Fruit fly (Drosophila melanogaster) whole organism, embryonic: ENCODE measurements around the gene CG45081.

ENCODE experiments used
- CG11093 ChIP-seq: fragments of 200-800 bp; sonication (Bioruptor generic); IDR thresholded peaks from 3 replicates; pipeline ENCODE4 v1.3.6; 2022; ENCODE audit warnings: missing biosample characterization, missing genetic modification characterization
- CG12071 ChIP-seq: fragments of 200-800 bp; sonication (Bioruptor generic); optimal IDR thresholded peaks from 3 replicates; lab custom pipeline; 2018; ENCODE audit warnings: missing biosample characterization, mild to moderate bottlenecking, missing genetic modification characterization
- CG16815 ChIP-seq: fragments of 200-800 bp; sonication (Bioruptor generic); optimal IDR thresholded peaks from 3 replicates; lab custom pipeline; 2017; ENCODE audit warnings: missing biosample characterization, mild to moderate bottlenecking, missing genetic modification characterization
- CG2120 ChIP-seq: fragments of 200-800 bp; sonication (Bioruptor generic); optimal IDR thresholded peaks from 3 replicates; lab custom pipeline; 2016; ENCODE audit warnings: missing biosample characterization, missing genetic modification characterization
- CG4707 ChIP-seq: fragments of 200-800 bp; sonication (Bioruptor generic); optimal IDR thresholded peaks from 2 replicates; lab custom pipeline; 2018; ENCODE audit warnings: missing biosample characterization, mild to moderate bottlenecking, missing genetic modification characterization, moderate library complexity
- Gug ChIP-seq: fragments of 200-800 bp; sonication (Bioruptor generic); IDR thresholded peaks from 4 replicates; pipeline ENCODE4 v1.3.6; 2022; ENCODE audit warnings: missing biosample characterization, missing genetic modification characterization
- H15 ChIP-seq: fragments of 200-800 bp; sonication (Bioruptor generic); IDR thresholded peaks from 3 replicates; pipeline ENCODE4 v1.3.6; 2022; ENCODE audit warnings: missing biosample characterization, missing genetic modification characterization
- Opbp ChIP-seq: fragments of 200-800 bp; sonication (Bioruptor generic); IDR thresholded peaks from 3 replicates; pipeline ENCODE4 v1.3.6; 2022; ENCODE audit warnings: missing biosample characterization, missing genetic modification characterization; ENCODE audit not compliant: partially characterized antibody
- Sry-δ ChIP-seq: fragments of 200-800 bp; sonication (Bioruptor generic); optimal IDR thresholded peaks from 2 replicates; lab custom pipeline; 2016; ENCODE audit warnings: missing biosample characterization, missing genetic modification characterization
- YL-1 ChIP-seq: fragments of 200-800 bp; sonication (Bioruptor generic); optimal IDR thresholded peaks from 3 replicates; lab custom pipeline; 2017; ENCODE audit warnings: missing biosample characterization, mild to moderate bottlenecking, missing genetic modification characterization
- ac ChIP-seq: fragments of 200-800 bp; sonication (Bioruptor generic); optimal IDR thresholded peaks from 3 replicates; lab custom pipeline; 2017; ENCODE audit warnings: missing biosample characterization, mild to moderate bottlenecking, missing genetic modification characterization
- dmrt99B ChIP-seq: fragments of 200-800 bp; sonication (Bioruptor generic); optimal IDR thresholded peaks from 2 replicates; lab custom pipeline; 2018; ENCODE audit warnings: missing biosample characterization, mild to moderate bottlenecking, missing genetic modification characterization, moderate library complexity
- usp ChIP-seq: fragments of >200 bp; optimal IDR thresholded peaks from 2 replicates; lab custom pipeline; 2017; ENCODE audit warnings: missing biosample characterization, missing genetic modification characterization

dm6 chr3L:19294613-19295299, 28.9 kb downstream of the CG45081 start:
- no peak for TF ChIP-seq CG4707 (GFP tag; lab: Kevin White, UChicago)
- TF ChIP-seq CG11093: no peak; the same call in 2 of the 3 replicates
- TF ChIP-seq CG12071 (GFP tag; lab: Kevin White, UChicago): no peak
- TF ChIP-seq ac (GFP tag; lab: Kevin White, UChicago): no peak
- TF ChIP-seq Gug (GFP tag; lab: Robert Waterston, UW): no peak
- TF ChIP-seq Opbp (GFP tag; lab: Robert Waterston, UW): no peak
- TF ChIP-seq CG2120 (GFP tag; lab: Kevin White, UChicago): no peak
- no peak for TF ChIP-seq YL-1 (GFP tag; lab: Kevin White, UChicago)
- no peak for TF ChIP-seq CG16815 (GFP tag; lab: Kevin White, UChicago)
- TF ChIP-seq dmrt99B: no peak
- peak; percentile 88 for TF ChIP-seq Sry-δ (GFP tag; lab: Kevin White, UChicago)
- no peak for TF ChIP-seq H15 (GFP tag; lab: Robert Waterston, UW)
- no peak for TF ChIP-seq usp
